Fruit fly (Drosophila melanogaster): ENCODE data around the gene Boh1.

DNA sequence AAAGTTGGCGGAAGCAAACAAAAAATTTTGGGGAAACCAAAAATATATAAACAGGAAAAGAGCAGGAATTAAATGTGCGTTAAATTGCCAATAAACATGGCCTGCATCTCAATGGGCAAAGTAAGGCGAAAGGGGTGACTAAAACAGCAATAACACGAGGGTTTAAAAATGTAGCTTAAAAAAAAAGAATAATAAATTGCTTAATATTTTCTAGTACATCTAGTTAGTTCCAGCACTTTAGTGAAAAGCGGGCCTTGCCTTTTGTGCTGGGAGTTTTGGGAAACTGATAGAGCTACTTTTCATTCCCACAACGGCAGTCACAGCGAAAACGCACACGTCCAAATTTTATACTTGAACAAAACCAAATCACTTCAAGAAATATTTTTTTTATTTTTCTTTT is 7.1 kb downstream of the Boh1 start, which contains the start of gene mil:
- TF ChIP-seq Pif1B (GFP tag; optimal IDR thresholded peaks at IDR 0.05) (no peak), CG9948 (tag; optimal IDR thresholded peaks at IDR 0.05) (no peak), CG17806 (tag; optimal IDR thresholded peaks at IDR 0.05) (no peak), Snoo (tag; optimal IDR thresholded peaks at IDR 0.05) (no peak), CG32121 (GFP tag; IDR thresholded peaks at IDR 0.05) (no peak), CG12605 (GFP tag; IDR thresholded peaks at IDR 0.05) (no peak), CG13204 (GFP tag; optimal IDR thresholded peaks at IDR 0.05) (no peak), CG34367 (tag; optimal IDR thresholded peaks at IDR 0.05) (no peak)
